Worm (Caenorhabditis elegans): ENCODE measurements around the gene F49F1.11.

ce11 chrIV:4177560-4177959 lies 36.3 kb upstream of the F49F1.11 start:
- no peak for TF ChIP-seq T22C8.4 (GFP tag; IDR thresholded peaks at IDR 0.05)
- no peak for TF ChIP-seq flt-1 (GFP tag; IDR thresholded peaks at IDR 0.05)
- no peak for TF ChIP-seq ref-1 (GFP tag; conservative IDR thresholded peaks at IDR 0.05)
- TF ChIP-seq ztf-23 (GFP tag; IDR thresholded peaks at IDR 0.05) = no peak
- no peak for TF ChIP-seq ztf-29 (GFP tag; IDR thresholded peaks at IDR 0.05)
- TF ChIP-seq tab-1 (GFP tag; IDR thresholded peaks at IDR 0.05) = no peak
- TF ChIP-seq cog-1 (tag; optimal IDR thresholded peaks at IDR 0.05) = no peak
- TF ChIP-seq med-1 (GFP tag; optimal IDR thresholded peaks at IDR 0.05; ENCODE audit: insufficient read depth) = no peak

Measured in whole organism, midembryonic.